Fruit fly (Drosophila melanogaster) whole organism, embryonic: ENCODE measurements around the gene CG6005.

Source experiments
- Aef1 ChIP-seq: fragments of 200-800 bp; sonication (Bioruptor generic); IDR thresholded peaks from 3 replicates; pipeline ENCODE4 v1.3.6; 2022; ENCODE audit warnings: missing biosample characterization, missing genetic modification characterization
- Atf-2 ChIP-seq: fragments of 200-800 bp; sonication (Bioruptor generic); optimal IDR thresholded peaks from 2 replicates; lab custom pipeline; 2016; ENCODE audit warnings: missing biosample characterization, missing genetic modification characterization
- Atf6 ChIP-seq: fragments of 200-800 bp; sonication (Bioruptor generic); IDR thresholded peaks from 2 replicates; pipeline ENCODE4 v1.3.6; 2022; ENCODE audit warnings: missing biosample characterization, missing genetic modification characterization
- Blimp-1 ChIP-seq: fragments of 200-800 bp; sonication (Bioruptor generic); optimal IDR thresholded peaks from 3 replicates; lab custom pipeline; 2018; ENCODE audit warnings: missing biosample characterization, missing genetic modification characterization, mild to moderate bottlenecking, moderate library complexity, missing genetic modification reagents
- CG10366 ChIP-seq: fragments of 200-800 bp; sonication (Bioruptor generic); IDR thresholded peaks from 2 replicates; pipeline ENCODE4 v1.3.6; 2022; ENCODE audit warnings: missing biosample characterization, missing genetic modification characterization
- CG11093 ChIP-seq: fragments of 200-800 bp; sonication (Bioruptor generic); IDR thresholded peaks from 3 replicates; pipeline ENCODE4 v1.3.6; 2022; ENCODE audit warnings: missing biosample characterization, missing genetic modification characterization
- CG11398 ChIP-seq: fragments of 200-800 bp; sonication (Bioruptor generic); optimal IDR thresholded peaks from 2 replicates; lab custom pipeline; 2016; ENCODE audit warnings: missing biosample characterization, missing genetic modification characterization
- CG14965 ChIP-seq: fragments of 200-800 bp; sonication (Bioruptor generic); optimal IDR thresholded peaks from 2 replicates; lab custom pipeline; 2016; ENCODE audit warnings: missing biosample characterization, missing genetic modification characterization, borderline replicate concordance
- CG15696 ChIP-seq: fragments of 200-800 bp; sonication (Bioruptor generic); optimal IDR thresholded peaks from 2 replicates; lab custom pipeline; 2019; ENCODE audit warnings: missing biosample characterization, mild to moderate bottlenecking, missing genetic modification characterization, moderate library complexity
- CG2202 ChIP-seq: fragments of 200-800 bp; sonication (Bioruptor generic); optimal IDR thresholded peaks from 2 replicates; lab custom pipeline; 2018; ENCODE audit warnings: missing biosample characterization, mild to moderate bottlenecking, missing genetic modification characterization
- CG30403 ChIP-seq: fragments of 200-800 bp; sonication (Bioruptor generic); optimal IDR thresholded peaks from 3 replicates; lab custom pipeline; 2016; ENCODE audit warnings: missing biosample characterization, missing genetic modification characterization
- CG31365 ChIP-seq: fragments of 200-800 bp; sonication (Bioruptor generic); optimal IDR thresholded peaks from 2 replicates; lab custom pipeline; 2018; ENCODE audit warnings: missing biosample characterization, mild to moderate bottlenecking, missing genetic modification characterization
- CG32532 ChIP-seq: fragments of 200-800 bp; sonication (Bioruptor generic); IDR thresholded peaks from 2 replicates; pipeline ENCODE4 v1.3.6; 2022; ENCODE audit warnings: missing biosample characterization, missing genetic modification characterization
- CG32772 ChIP-seq: fragments of 200-800 bp; sonication (Bioruptor generic); IDR thresholded peaks from 2 replicates; pipeline ENCODE4 v1.3.6; 2022; ENCODE audit warnings: missing biosample characterization, missing genetic modification characterization
- CG5180 ChIP-seq: fragments of 200-800 bp; sonication (Bioruptor generic); optimal IDR thresholded peaks from 3 replicates; lab custom pipeline; 2017; ENCODE audit warnings: missing biosample characterization, missing genetic modification characterization, mild to moderate bottlenecking, moderate library complexity, missing genetic modification reagents
- CG7271 ChIP-seq: fragments of 200-800 bp; sonication (Bioruptor generic); optimal IDR thresholded peaks from 2 replicates; lab custom pipeline; 2018; ENCODE audit warnings: missing biosample characterization, mild to moderate bottlenecking, missing genetic modification characterization, moderate library complexity
- CG7839 ChIP-seq: fragments of 200-800 bp; sonication (Bioruptor generic); optimal IDR thresholded peaks from 3 replicates; lab custom pipeline; 2018; ENCODE audit warnings: missing biosample characterization, mild to moderate bottlenecking, missing genetic modification characterization, moderate library complexity
- CG8281 ChIP-seq: fragments of 200-800 bp; sonication (Bioruptor generic); optimal IDR thresholded peaks from 2 replicates; lab custom pipeline; 2018; ENCODE audit warnings: missing biosample characterization, mild to moderate bottlenecking, missing genetic modification characterization, moderate library complexity
- CG8388 ChIP-seq: fragments of 200-800 bp; sonication (Bioruptor generic); optimal IDR thresholded peaks from 2 replicates; lab custom pipeline; 2019; ENCODE audit warnings: missing biosample characterization, mild to moderate bottlenecking, missing genetic modification characterization, moderate library complexity
- CG8478 ChIP-seq: fragments of >200 bp; optimal IDR thresholded peaks from 2 replicates; lab custom pipeline; 2018
- CG9817 ChIP-seq: fragments of 200-800 bp; sonication (Bioruptor generic); optimal IDR thresholded peaks from 2 replicates; lab custom pipeline; 2018; ENCODE audit warnings: missing biosample characterization, mild to moderate bottlenecking, missing genetic modification characterization, moderate library complexity
- CG9932 ChIP-seq: fragments of 200-800 bp; sonication (Bioruptor generic); IDR thresholded peaks from 2 replicates; pipeline ENCODE4 v1.3.6; 2022; ENCODE audit warnings: missing biosample characterization, missing genetic modification characterization
- D19B ChIP-seq: fragments of 200-800 bp; sonication (Bioruptor generic); optimal IDR thresholded peaks from 2 replicates; lab custom pipeline; 2017; ENCODE audit warnings: missing biosample characterization, mild to moderate bottlenecking, missing genetic modification characterization
- Drgx ChIP-seq: fragments of 200-800 bp; sonication (Bioruptor generic); IDR thresholded peaks from 2 replicates; pipeline ENCODE4 v1.3.6; 2022; ENCODE audit warnings: missing biosample characterization, missing genetic modification characterization
- Elba2 ChIP-seq: fragments of 200-800 bp; sonication (Bioruptor generic); optimal IDR thresholded peaks from 3 replicates; lab custom pipeline; 2016; ENCODE audit warnings: missing biosample characterization, missing genetic modification characterization
- HLH54F ChIP-seq: fragments of 200-800 bp; sonication (Bioruptor generic); optimal IDR thresholded peaks from 3 replicates; lab custom pipeline; 2016; ENCODE audit warnings: missing biosample characterization, missing genetic modification characterization
- Hr3 ChIP-seq: fragments of 200-800 bp; sonication (Bioruptor generic); optimal IDR thresholded peaks from 3 replicates; lab custom pipeline; 2016; ENCODE audit warnings: missing biosample characterization, missing genetic modification characterization
- Med ChIP-seq: fragments of 200-800 bp; sonication (Bioruptor generic); peaks from one replicate; lab custom pipeline; 2016; ENCODE audit warnings: missing biosample characterization, missing genetic modification characterization, mild to moderate bottlenecking, inconsistent platforms, moderate library complexity
- PHDP ChIP-seq: fragments of 200-800 bp; sonication (Bioruptor generic); optimal IDR thresholded peaks from 3 replicates; lab custom pipeline; 2018; ENCODE audit warnings: missing biosample characterization, mild to moderate bottlenecking, missing genetic modification characterization, moderate library complexity
- Ptx1 ChIP-seq: fragments of 200-800 bp; sonication (Bioruptor generic); IDR thresholded peaks from 2 replicates; pipeline ENCODE4 v1.3.6; 2022; ENCODE audit warnings: missing biosample characterization, missing genetic modification characterization
- Sry-β ChIP-seq: fragments of 200-800 bp; sonication (Bioruptor generic); optimal IDR thresholded peaks from 2 replicates; lab custom pipeline; 2018; ENCODE audit warnings: missing biosample characterization, mild to moderate bottlenecking, missing genetic modification characterization, moderate library complexity
- Xbp1 ChIP-seq: fragments of 200-800 bp; sonication (Bioruptor generic); optimal IDR thresholded peaks from 3 replicates; lab custom pipeline; 2016; ENCODE audit warnings: missing biosample characterization, mild to moderate bottlenecking, missing genetic modification characterization
- abd-A ChIP-seq: fragments of 200-800 bp; sonication (Bioruptor generic); optimal IDR thresholded peaks from 3 replicates; lab custom pipeline; 2019; ENCODE audit warnings: missing biosample characterization, mild to moderate bottlenecking, missing genetic modification characterization, moderate library complexity
- ato ChIP-seq: fragments of 200-800 bp; sonication (Bioruptor generic); IDR thresholded peaks from 2 replicates; pipeline ENCODE4 v1.3.6; 2022; ENCODE audit warnings: missing biosample characterization, missing genetic modification characterization; ENCODE audit not compliant: partially characterized antibody
- bcd ChIP-seq: fragments of 200-800 bp; sonication (Bioruptor generic); optimal IDR thresholded peaks from 2 replicates; lab custom pipeline; 2017; ENCODE audit warnings: missing biosample characterization, mild to moderate bottlenecking, missing genetic modification characterization
- bsh ChIP-seq, 2 experiments: fragments of 200-800 bp; sonication (Bioruptor generic); optimal IDR thresholded peaks; 2 replicates each; lab custom pipeline; 2017 to 2018; ENCODE audit warnings: mild to moderate bottlenecking in 2 of 2, missing biosample characterization in 2 of 2, missing genetic modification characterization in 2 of 2, moderate library complexity in 1 of 2
- dysf ChIP-seq: fragments of 200-800 bp; sonication (Bioruptor generic); IDR thresholded peaks from 3 replicates; pipeline ENCODE4 v1.3.6; 2022; ENCODE audit warnings: missing biosample characterization, missing genetic modification characterization
- fd102C ChIP-seq: fragments of 200-800 bp; sonication (Bioruptor generic); optimal IDR thresholded peaks from 2 replicates; lab custom pipeline; 2018; ENCODE audit warnings: missing biosample characterization, mild to moderate bottlenecking, missing genetic modification characterization, moderate library complexity
- hbn ChIP-seq: fragments of 200-800 bp; sonication (Bioruptor generic); IDR thresholded peaks from 2 replicates; pipeline ENCODE4 v1.3.6; 2022; ENCODE audit warnings: missing biosample characterization, missing genetic modification characterization; ENCODE audit not compliant: partially characterized antibody
- hth ChIP-seq: fragments of >200 bp; optimal IDR thresholded peaks from 2 replicates; lab custom pipeline; 2017; ENCODE audit warnings: inconsistent platforms
- lmd ChIP-seq: fragments of 200-800 bp; sonication (Bioruptor generic); IDR thresholded peaks from 2 replicates; pipeline ENCODE4 v1.3.6; 2022; ENCODE audit warnings: missing biosample characterization, missing genetic modification characterization
- phol ChIP-seq: fragments of 200-800 bp; sonication (Bioruptor generic); optimal IDR thresholded peaks from 3 replicates; lab custom pipeline; 2018; ENCODE audit warnings: missing biosample characterization, mild to moderate bottlenecking, missing genetic modification characterization, moderate library complexity
- pzg ChIP-seq: fragments of 200-800 bp; sonication (Bioruptor generic); optimal IDR thresholded peaks from 3 replicates; lab custom pipeline; 2018; ENCODE audit warnings: missing biosample characterization, mild to moderate bottlenecking, missing genetic modification characterization, moderate library complexity
- ranshi ChIP-seq: fragments of 200-800 bp; sonication (Bioruptor generic); IDR thresholded peaks from 2 replicates; pipeline ENCODE4 v1.3.6; 2022; ENCODE audit warnings: missing biosample characterization, missing genetic modification characterization
- ro ChIP-seq: fragments of 200-800 bp; sonication (Bioruptor generic); IDR thresholded peaks from 2 replicates; pipeline ENCODE4 v1.3.6; 2022; ENCODE audit warnings: missing biosample characterization, missing genetic modification characterization
- sc ChIP-seq, 3 experiments: fragments of >200 bp in 2 of 3; fragments of 200-800 bp in 1 of 3; sonication (Bioruptor generic) in 1 of 3; optimal IDR thresholded peaks; 2 replicates in 2 of 3; 3 replicates in 1 of 3; lab custom pipeline; 2017; ENCODE audit warnings: mild to moderate bottlenecking in 1 of 3, missing biosample characterization in 1 of 3, missing genetic modification characterization in 1 of 3, missing genetic modification reagents in 1 of 3
- sisA ChIP-seq: fragments of 200-800 bp; sonication (Bioruptor generic); IDR thresholded peaks from 2 replicates; pipeline ENCODE4 v1.3.6; 2022; ENCODE audit warnings: missing biosample characterization, missing genetic modification characterization
- slbo ChIP-seq: fragments of 200-800 bp; sonication (Bioruptor generic); IDR thresholded peaks from 2 replicates; pipeline ENCODE4 v1.3.6; 2022; ENCODE audit warnings: missing biosample characterization, missing genetic modification characterization
- tx ChIP-seq: fragments of 200-800 bp; sonication (Bioruptor generic); optimal IDR thresholded peaks from 2 replicates; lab custom pipeline; 2016; ENCODE audit warnings: missing biosample characterization, missing genetic modification characterization
- wdn ChIP-seq: fragments of 200-800 bp; sonication (Bioruptor generic); IDR thresholded peaks from 2 replicates; pipeline ENCODE4 v1.3.6; 2022; ENCODE audit warnings: missing biosample characterization, missing genetic modification characterization
- zfh1 ChIP-seq: fragments of 200-800 bp; sonication (Bioruptor generic); IDR thresholded peaks from 3 replicates; pipeline ENCODE4 v1.3.6; 2022; ENCODE audit warnings: missing biosample characterization, missing genetic modification characterization

The CG6005 gene

DNA sequence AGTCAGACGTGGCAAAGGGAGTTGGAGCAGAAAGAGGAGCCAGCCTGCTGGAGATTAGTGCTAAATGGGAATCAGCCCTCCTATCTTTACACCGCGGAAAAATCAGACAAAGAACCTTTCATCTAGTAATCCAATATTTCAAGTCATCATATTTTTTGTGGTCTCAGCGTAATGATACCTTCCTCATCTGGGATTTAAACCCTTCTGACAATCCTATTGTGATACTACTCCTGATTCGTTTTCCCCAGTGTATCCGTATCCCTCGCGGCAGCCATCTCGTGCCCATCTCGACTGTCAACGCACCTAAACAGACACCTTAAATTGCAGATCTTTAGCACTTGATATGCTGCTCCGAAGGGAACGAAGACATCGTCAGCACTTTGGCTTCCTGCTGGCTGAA, 25.5 kb downstream of the CG6005 start:
- TF ChIP-seq Xbp1 (no peak), phol (tag; lab: Kevin White, UChicago) (peak; percentile 12), Atf6 (GFP tag; lab: Robert Waterston, UW) (no peak), HLH54F (GFP tag; lab: Kevin White, UChicago) (no peak), Elba2 (no peak), fd102C (GFP tag; lab: Kevin White, UChicago) (no peak), Hr3 (GFP tag; lab: Kevin White, UChicago) (no peak), CG8281 (tag; lab: Kevin White, UChicago) (no peak), D19B (GFP tag; lab: Kevin White, UChicago) (no peak), dysf (peak; percentile 38; the same call in 1 of the 3 replicates), bcd (GFP tag; lab: Kevin White, UChicago) (no peak), CG7839 (peak; percentile 18), hth (lab: Kevin White, UChicago) (no peak), wdn (GFP tag; lab: Robert Waterston, UW) (0 out of 2 replicates have a peak, but pooled peaks have one; percentile 10), ranshi (GFP tag; lab: Robert Waterston, UW) (peak; percentile 41; the same call in 1 of the 2 replicates), tx (GFP tag; lab: Kevin White, UChicago) (no peak), CG10366 (GFP tag; lab: Robert Waterston, UW) (no peak), Drgx (GFP tag; lab: Robert Waterston, UW) (0 out of 2 replicates have a peak, but pooled peaks have one; percentile 5), Atf-2 (GFP tag; lab: Kevin White, UChicago) (peak; percentile 5), ato (no peak), PHDP (tag; lab: Kevin White, UChicago) (no peak), pzg (GFP tag; lab: Kevin White, UChicago) (no peak), CG32532 (peak; percentile 25; the same call in 1 of the 2 replicates), sisA (GFP tag; lab: Robert Waterston, UW) (peak; percentile 37; the same call in 1 of the 2 replicates), CG2202 (tag; lab: Kevin White, UChicago) (no peak), hbn (GFP tag; lab: Robert Waterston, UW) (no peak), CG9932 (GFP tag; lab: Robert Waterston, UW) (no peak), Blimp-1 (GFP tag; lab: Kevin White, UChicago) (no peak), CG15696 (tag; lab: Kevin White, UChicago) (no peak), CG9817 (tag; lab: Kevin White, UChicago) (no peak), Aef1 (GFP tag; lab: Robert Waterston, UW) (no peak), CG14965 (GFP tag; lab: Kevin White, UChicago) (no peak), CG5180 (GFP tag; lab: Kevin White, UChicago) (no peak), CG8388 (GFP tag; lab: Kevin White, UChicago) (no peak), lmd (0 out of 2 replicates have a peak, but pooled peaks have one; percentile 18), bsh (GFP tag; optimal IDR thresholded peaks at IDR 0.05; lab: Kevin White, UChicago) (peak in 1 of 2 experiments; percentile 47), CG30403 (GFP tag; lab: Kevin White, UChicago) (no peak), Sry-β (no peak), CG32772 (peak; percentile 48; the same call in 1 of the 2 replicates), CG11398 (no peak), CG7271 (tag; lab: Kevin White, UChicago) (no peak), Med (peak; percentile 64), abd-A (tag; lab: Kevin White, UChicago) (no peak), Ptx1 (GFP tag; lab: Robert Waterston, UW) (0 out of 2 replicates have a peak, but pooled peaks have one; percentile 17), sc (optimal IDR thresholded peaks at IDR 0.05; lab: Kevin White, UChicago) (no peak), sc (GFP tag; optimal IDR thresholded peaks at IDR 0.05; lab: Kevin White, UChicago) (no peak), zfh1 (0 out of 3 replicates have a peak, but pooled peaks have one; percentile 7), CG11093 (no peak), CG8478 (no peak), CG31365 (no peak), slbo (GFP tag; lab: Robert Waterston, UW) (peak; percentile 47), ro (GFP tag; lab: Robert Waterston, UW) (no peak)
